Worm (Caenorhabditis elegans): ENCODE measurements around the gene alh-9.

DNA sequence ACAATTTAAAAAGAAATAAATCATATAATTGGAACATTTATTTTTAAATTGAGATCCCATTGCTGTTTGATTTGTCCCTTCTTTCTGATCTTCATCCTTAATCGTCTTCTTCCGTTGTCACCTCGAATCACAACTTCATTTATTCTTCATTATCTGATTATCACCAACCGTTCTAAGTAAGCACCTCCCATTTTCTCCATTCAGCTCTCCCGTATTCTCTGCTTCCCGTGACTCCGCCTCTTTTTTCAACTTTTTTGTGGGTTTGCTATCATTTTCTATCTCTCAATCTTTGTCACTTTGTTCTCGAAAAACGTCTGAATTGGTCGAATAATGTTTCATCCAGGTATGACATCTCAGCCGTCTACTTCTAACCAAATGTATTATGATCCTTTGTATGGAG lies 39.9 kb upstream of the alh-9 start, which contains the start of gene sma-4:
- TF ChIP-seq spr-1 (tag; optimal IDR thresholded peaks at IDR 0.05) = no peak
- no peak for TF ChIP-seq nhr-77 (tag; optimal IDR thresholded peaks at IDR 0.05)
- TF ChIP-seq lir-3 (tag; optimal IDR thresholded peaks at IDR 0.05) = no peak
- TF ChIP-seq ZK546.5 (tag; optimal IDR thresholded peaks at IDR 0.05) = no peak
- no peak for TF ChIP-seq nhr-11 (tag; optimal IDR thresholded peaks at IDR 0.05)
- TF ChIP-seq zag-1 (tag; optimal IDR thresholded peaks at IDR 0.05) = no peak
- TF ChIP-seq fkh-10 (GFP tag; optimal IDR thresholded peaks at IDR 0.05) = no peak
- no peak for TF ChIP-seq ceh-28 (tag; optimal IDR thresholded peaks at IDR 0.05)
- no peak for TF ChIP-seq F10B5.3 (tag; optimal IDR thresholded peaks at IDR 0.05)
- no peak for TF ChIP-seq nhr-25 (tag; optimal IDR thresholded peaks at IDR 0.05; ENCODE audit: borderline replicate concordance, insufficient read depth)

Data from whole organism, L4 larva.